Fruit fly (Drosophila melanogaster) whole organism, wandering third instar larva: ENCODE measurements around the gene CG14537.

Experiments
- Abd-B ChIP-seq: fragments of >200 bp; optimal IDR thresholded peaks from 2 replicates; lab custom pipeline; 2017; ENCODE audit warnings: missing biosample characterization, missing genetic modification characterization
- Hr78 ChIP-seq: fragments of >200 bp; optimal IDR thresholded peaks from 2 replicates; lab custom pipeline; 2017; ENCODE audit warnings: missing biosample characterization, missing genetic modification characterization
- Mio ChIP-seq: sonication (Bioruptor generic); optimal IDR thresholded peaks from 2 replicates; lab custom pipeline; 2016; ENCODE audit warnings: missing biosample characterization, missing genetic modification characterization
- foxo ChIP-seq, 2 experiments: fragments of 200-800 bp; sonication (Bioruptor generic); optimal IDR thresholded peaks; 2 replicates in 1 of 2; 3 replicates in 1 of 2; lab custom pipeline; 2016 to 2017; ENCODE audit warnings: missing biosample characterization in 2 of 2, missing genetic modification characterization in 2 of 2
- jim ChIP-seq: fragments of 175-275, 200-325 bp; sonication (Bioruptor generic); optimal IDR thresholded peaks from 2 replicates; lab custom pipeline; 2016; ENCODE audit warnings: missing biosample characterization, mild to moderate bottlenecking, missing genetic modification characterization
- woc ChIP-seq: sonication (Bioruptor generic); optimal IDR thresholded peaks from 2 replicates; lab custom pipeline; 2016; ENCODE audit warnings: missing biosample characterization, mild to moderate bottlenecking, missing genetic modification characterization

- TF ChIP-seq Mio (GFP tag; lab: Kevin White, UChicago) (no peak), Hr78 (GFP tag; lab: Kevin White, UChicago) (no peak), woc (GFP tag; lab: Kevin White, UChicago) (no peak), jim (no peak), foxo (GFP tag; optimal IDR thresholded peaks at IDR 0.05; lab: Kevin White, UChicago) (no peak), Abd-B (GFP tag; lab: Kevin White, UChicago) (no peak)
These were observed 45.7 kb downstream of the CG14537 start for dm6 chr2L:7885952-7886351.
